Worm (Caenorhabditis elegans) whole organism, early embryonic: Measurements from ENCODE around the gene F21G4.6.

Experiments
- B0310.2 ChIP-seq: sonication (generic microtip); optimal IDR thresholded peaks from 2 replicates; lab custom pipeline; 2016; ENCODE audit warnings: mild to moderate bottlenecking, missing genetic modification characterization, missing compliant biosample characterization
- F13C5.2 ChIP-seq: sonication (generic microtip); optimal IDR thresholded peaks from 2 replicates; lab custom pipeline; 2017; ENCODE audit warnings: mild to moderate bottlenecking, missing genetic modification characterization, inconsistent platforms, missing compliant biosample characterization
- aly-1 ChIP-seq: sonication (generic microtip); optimal IDR thresholded peaks from 2 replicates; lab custom pipeline; 2016; ENCODE audit warnings: missing genetic modification characterization, missing compliant biosample characterization
- ama-1 ChIP-seq: fragments of 150-350 bp; optimal IDR thresholded peaks from 2 replicates; lab custom pipeline; 2014
- ceh-13 ChIP-seq: fragments of 200-800 bp; sonication (Bioruptor generic); optimal IDR thresholded peaks from 2 replicates; lab custom pipeline; 2018; ENCODE audit warnings: mild to moderate bottlenecking, missing genetic modification characterization, missing compliant biosample characterization
- ceh-36 ChIP-seq: sonication (generic microtip); optimal IDR thresholded peaks from 2 replicates; lab custom pipeline; 2016; ENCODE audit warnings: missing genetic modification characterization, inconsistent platforms, missing compliant biosample characterization
- ets-7 ChIP-seq: sonication (generic microtip); optimal IDR thresholded peaks from 2 replicates; lab custom pipeline; 2016; ENCODE audit warnings: missing genotype, missing genetic modification characterization, missing compliant biosample characterization
- flt-1 ChIP-seq: fragments of 200-800 bp; sonication (Bioruptor generic); IDR thresholded peaks from 2 replicates; pipeline ENCODE4 v1.3.6; 2022; ENCODE audit warnings: missing genetic modification characterization, missing compliant biosample characterization
- hmbx-1 ChIP-seq: sonication (generic microtip); optimal IDR thresholded peaks from 2 replicates; lab custom pipeline; 2016; ENCODE audit warnings: mild to moderate bottlenecking, missing genetic modification characterization, missing compliant biosample characterization
- hmg-4 ChIP-seq: fragments of 200-800 bp; sonication (Bioruptor generic); optimal IDR thresholded peaks from 2 replicates; lab custom pipeline; 2018; ENCODE audit warnings: mild to moderate bottlenecking, missing genetic modification characterization, missing compliant biosample characterization
- hnd-1 ChIP-seq: sonication (generic microtip); optimal IDR thresholded peaks from 2 replicates; lab custom pipeline; 2016; ENCODE audit warnings: missing genetic modification characterization, missing compliant biosample characterization
- pes-1 ChIP-seq: fragments of 200-800 bp; sonication (Bioruptor generic); IDR thresholded peaks from 2 replicates; pipeline ENCODE4 v1.3.6; 2022; ENCODE audit warnings: missing genetic modification reagents, missing genetic modification characterization, missing compliant biosample characterization
- scrt-1 ChIP-seq: fragments of 200-800 bp; sonication (Bioruptor generic); IDR thresholded peaks from 2 replicates; pipeline ENCODE4 v1.3.6; 2022; ENCODE audit warnings: missing genetic modification characterization, missing compliant biosample characterization
- sea-1 ChIP-seq: fragments of 200-800 bp; sonication (Bioruptor generic); conservative IDR thresholded peaks from 2 replicates; pipeline ENCODE4 v1.3.6; 2022; ENCODE audit warnings: missing genetic modification characterization, missing compliant biosample characterization
- tbx-11 ChIP-seq: fragments of 200-800 bp; sonication (Bioruptor generic); IDR thresholded peaks from 2 replicates; pipeline ENCODE4 v1.3.6; 2022; ENCODE audit warnings: missing genetic modification characterization, missing compliant biosample characterization
- tbx-37 ChIP-seq: fragments of 200-800 bp; sonication (Bioruptor generic); conservative IDR thresholded peaks from 2 replicates; pipeline ENCODE4 v1.3.6; 2022; ENCODE audit warnings: missing genetic modification reagents, missing genetic modification characterization, missing compliant biosample characterization
- tra-4 ChIP-seq: sonication (generic microtip); optimal IDR thresholded peaks from 2 replicates; lab custom pipeline; 2017; ENCODE audit warnings: missing genetic modification characterization, missing compliant biosample characterization

The F21G4.6 gene

ce11 chrX:9948963-9949362 is 31.7 kb upstream of the F21G4.6 start, which contains the start of gene nas-37:
nas-37 (minus strand) TSS chrX:9949063.
- TF ChIP-seq hmbx-1 (no peak), sea-1 (no peak), hnd-1 (no peak), ceh-36 (no peak), hmg-4 (no peak), pes-1 (GFP tag; lab: Robert Waterston, UW) (no peak), aly-1 (tag; lab: Kevin White, UChicago) (no peak), scrt-1 (GFP tag; lab: Robert Waterston, UW) (no peak), ceh-13 (no peak), flt-1 (GFP tag; lab: Robert Waterston, UW) (no peak), ama-1 (no peak), tbx-11 (no peak), ets-7 (no peak), B0310.2 (tag; lab: Kevin White, UChicago) (no peak), tra-4 (tag; lab: Kevin White, UChicago) (no peak), tbx-37 (GFP tag; lab: Robert Waterston, UW) (no peak), F13C5.2 (tag; lab: Kevin White, UChicago) (no peak)

- TF ChIP-seq tbx-11 = no peak
- no peak for TF ChIP-seq ceh-13
- no peak for TF ChIP-seq hmg-4
- no peak for TF ChIP-seq tbx-37 (GFP tag; lab: Robert Waterston, UW)
- no peak for TF ChIP-seq B0310.2 (tag; lab: Kevin White, UChicago)
- TF ChIP-seq hmbx-1 = no peak
- no peak for TF ChIP-seq tra-4 (tag; lab: Kevin White, UChicago)
- TF ChIP-seq aly-1 (tag; lab: Kevin White, UChicago) = no peak
- no peak for TF ChIP-seq ceh-36
- TF ChIP-seq flt-1 (GFP tag; lab: Robert Waterston, UW) = no peak
- no peak for TF ChIP-seq scrt-1 (GFP tag; lab: Robert Waterston, UW)
- no peak for TF ChIP-seq sea-1
- no peak for TF ChIP-seq ets-7
- no peak for TF ChIP-seq ama-1
Observed at ce11 chrX:9948528-9948927, 31.3 kb upstream of the F21G4.6 start.

- TF ChIP-seq ceh-36 (no peak), flt-1 (GFP tag; lab: Robert Waterston, UW) (no peak), hmg-4 (no peak), pes-1 (GFP tag; lab: Robert Waterston, UW) (no peak), tbx-11 (no peak), F13C5.2 (tag; lab: Kevin White, UChicago) (no peak), hnd-1 (no peak), scrt-1 (GFP tag; lab: Robert Waterston, UW) (no peak), hmbx-1 (no peak), tbx-37 (GFP tag; lab: Robert Waterston, UW) (no peak), ama-1 (no peak), ceh-13 (no peak), ets-7 (no peak), sea-1 (no peak), B0310.2 (tag; lab: Kevin White, UChicago) (no peak), aly-1 (tag; lab: Kevin White, UChicago) (no peak), tra-4 (tag; lab: Kevin White, UChicago) (no peak)
Observed at ce11 chrX:9941379-9941778, 24.1 kb upstream of the F21G4.6 start.

- TF ChIP-seq ceh-36 (no peak), B0310.2 (tag; lab: Kevin White, UChicago) (no peak), hmbx-1 (no peak), ama-1 (no peak), pes-1 (GFP tag; lab: Robert Waterston, UW) (no peak), scrt-1 (GFP tag; lab: Robert Waterston, UW) (no peak), flt-1 (GFP tag; lab: Robert Waterston, UW) (no peak), tra-4 (tag; lab: Kevin White, UChicago) (no peak), aly-1 (tag; lab: Kevin White, UChicago) (no peak), hmg-4 (no peak), tbx-37 (GFP tag; lab: Robert Waterston, UW) (no peak), ets-7 (no peak), tbx-11 (no peak), F13C5.2 (tag; lab: Kevin White, UChicago) (no peak), hnd-1 (no peak), sea-1 (no peak), ceh-13 (no peak)
Observed at ce11 chrX:9940524-9940923, 23.3 kb upstream of the F21G4.6 start.

ce11 chrX:9938537-9938936 is 21.3 kb upstream of the F21G4.6 start, which contains the start of the genes C17G1.5 and C17G1.14:
C17G1.5 (plus strand) TSS chrX:9938802.
C17G1.14 (plus strand) TSS chrX:9938813.
- no peak for TF ChIP-seq ceh-36
- TF ChIP-seq sea-1 = no peak
- TF ChIP-seq ets-7 = no peak

- TF ChIP-seq F13C5.2 (tag; lab: Kevin White, UChicago) = no peak
- TF ChIP-seq scrt-1 (GFP tag; lab: Robert Waterston, UW) = no peak
- TF ChIP-seq aly-1 (tag; lab: Kevin White, UChicago) = no peak
- TF ChIP-seq tbx-37 (GFP tag; lab: Robert Waterston, UW) = no peak
- TF ChIP-seq flt-1 (GFP tag; lab: Robert Waterston, UW) = no peak
- TF ChIP-seq hmg-4 = no peak
- no peak for TF ChIP-seq hmbx-1
- no peak for TF ChIP-seq tbx-11
- TF ChIP-seq B0310.2 (tag; lab: Kevin White, UChicago) = no peak
- TF ChIP-seq sea-1 = no peak
- TF ChIP-seq tra-4 (tag; lab: Kevin White, UChicago) = no peak
- TF ChIP-seq ceh-36 = no peak
- no peak for TF ChIP-seq ets-7
- TF ChIP-seq hnd-1 = no peak
- no peak for TF ChIP-seq ama-1
- TF ChIP-seq pes-1 (GFP tag; lab: Robert Waterston, UW) = no peak
Observed at ce11 chrX:9938091-9938490, 20.8 kb upstream of the F21G4.6 start.

- TF ChIP-seq hmg-4 (no peak), scrt-1 (GFP tag; lab: Robert Waterston, UW) (no peak), tbx-11 (no peak), pes-1 (GFP tag; lab: Robert Waterston, UW) (no peak), ceh-13 (no peak), ets-7 (no peak), F13C5.2 (tag; lab: Kevin White, UChicago) (no peak), aly-1 (tag; lab: Kevin White, UChicago) (no peak), tra-4 (tag; lab: Kevin White, UChicago) (no peak), ama-1 (no peak), tbx-37 (GFP tag; lab: Robert Waterston, UW) (no peak), B0310.2 (tag; lab: Kevin White, UChicago) (no peak), flt-1 (GFP tag; lab: Robert Waterston, UW) (no peak), hnd-1 (no peak), ceh-36 (no peak), hmbx-1 (no peak), sea-1 (no peak)
Observed at ce11 chrX:9934009-9934323, 16.7 kb upstream of the F21G4.6 start.
